Fruit fly (Drosophila melanogaster): ENCODE measurements around the gene CG5151.

The CG5151 gene

dm6 chr3L:16128973-16129745, 35.3 kb downstream of the CG5151 start, which contains the start of gene SsRbeta (continued):
- peak; percentile 59 for TF ChIP-seq CG34224 (GFP tag; IDR thresholded peaks at IDR 0.05; ENCODE audit: partially characterized antibody)
- TF ChIP-seq Ptx1 (GFP tag; IDR thresholded peaks at IDR 0.05): peak; percentile 4; the same call in 1 of the 2 replicates
- TF ChIP-seq CG10274 (GFP tag; optimal IDR thresholded peaks at IDR 0.05): no peak
- peak; percentile 50 for TF ChIP-seq ttk (GFP tag; IDR thresholded peaks at IDR 0.05)
- TF ChIP-seq Hr51 (GFP tag; optimal IDR thresholded peaks at IDR 0.05): peak; percentile 3 to 57
- peak; percentile 63 for TF ChIP-seq Myb (GFP tag; optimal IDR thresholded peaks at IDR 0.05)
- TF ChIP-seq CG4820 (GFP tag; optimal IDR thresholded peaks at IDR 0.05): no peak
- TF ChIP-seq cwo (GFP tag; optimal IDR thresholded peaks at IDR 0.05): no peak
- TF ChIP-seq Jarid2 (GFP tag; optimal IDR thresholded peaks at IDR 0.05): peak; percentile 37
- peak; percentile 79 for TF ChIP-seq CG13287 (GFP tag; IDR thresholded peaks at IDR 0.05; ENCODE audit: partially characterized antibody)
- TF ChIP-seq CG9797 (GFP tag; optimal IDR thresholded peaks at IDR 0.05): peak; percentile 50
- peak; percentile 4; the same call in 1 of the 2 replicates for TF ChIP-seq lmd (GFP tag; IDR thresholded peaks at IDR 0.05)
- peak; percentile 35 for TF ChIP-seq phol (tag; optimal IDR thresholded peaks at IDR 0.05)
- TF ChIP-seq ci (GFP tag; IDR thresholded peaks at IDR 0.05): peak; percentile 83
- no peak for TF ChIP-seq HLH54F (GFP tag; optimal IDR thresholded peaks at IDR 0.05)
- TF ChIP-seq sens (GFP tag): peak; percentile 45
- peak; percentile 69; the same call in 2 of the 3 replicates for TF ChIP-seq Doc3 (GFP tag; IDR thresholded peaks at IDR 0.05; ENCODE audit: partially characterized antibody)
- TF ChIP-seq ATbp (GFP tag; optimal IDR thresholded peaks at IDR 0.05): no peak
- TF ChIP-seq aop (GFP tag; IDR thresholded peaks at IDR 0.05): 0 out of 2 replicates have a peak, but pooled peaks have one; percentile 4
- peak; percentile 81 for TF ChIP-seq CG17361 (GFP tag; IDR thresholded peaks at IDR 0.05)
- TF ChIP-seq CG14860 (GFP tag; IDR thresholded peaks at IDR 0.05; ENCODE audit: partially characterized antibody): peak; percentile 43; the same call in 2 of the 3 replicates
- TF ChIP-seq CG14667 (GFP tag; IDR thresholded peaks at IDR 0.05): peak; percentile 23
- peak; percentile 46 for TF ChIP-seq CoRest (tag; optimal IDR thresholded peaks at IDR 0.05)
- TF ChIP-seq pfk (GFP tag; optimal IDR thresholded peaks at IDR 0.05): no peak
- peak; percentile 69 for TF ChIP-seq CG16813 (GFP tag; IDR thresholded peaks at IDR 0.05; ENCODE audit: partially characterized antibody)
- TF ChIP-seq inv (GFP tag; IDR thresholded peaks at IDR 0.05; ENCODE audit: partially characterized antibody): peak; percentile 64; the same call in 1 of the 2 replicates
- no peak for TF ChIP-seq CG1602 (GFP tag; optimal IDR thresholded peaks at IDR 0.05)
- TF ChIP-seq PHDP (tag; optimal IDR thresholded peaks at IDR 0.05): peak; percentile 7
- TF ChIP-seq run (tag; optimal IDR thresholded peaks at IDR 0.05): no peak
- TF ChIP-seq esg (GFP tag; conservative IDR thresholded peaks at IDR 0.05): peak; percentile 41
- peak; percentile 48; the same call in 1 of the 2 replicates for TF ChIP-seq CG32772 (GFP tag; IDR thresholded peaks at IDR 0.05)
- peak; percentile 28 for TF ChIP-seq kay (GFP tag; optimal IDR thresholded peaks at IDR 0.05)
- TF ChIP-seq so (GFP tag; IDR thresholded peaks at IDR 0.05): no peak
- TF ChIP-seq CG4730 (GFP tag; IDR thresholded peaks at IDR 0.05): peak; percentile 37
- TF ChIP-seq CG5245 (GFP tag; optimal IDR thresholded peaks at IDR 0.05): no peak
- TF ChIP-seq gro (GFP tag; optimal IDR thresholded peaks at IDR 0.05): peak; percentile 43
- peak; percentile 61 for TF ChIP-seq Sry-β (GFP tag; optimal IDR thresholded peaks at IDR 0.05)
- peak; percentile 55 for TF ChIP-seq stc (GFP tag; IDR thresholded peaks at IDR 0.05)
- no peak for TF ChIP-seq Hr3 (GFP tag; optimal IDR thresholded peaks at IDR 0.05)
- TF ChIP-seq CG4707 (GFP tag; optimal IDR thresholded peaks at IDR 0.05): peak; percentile 41
- TF ChIP-seq CG4360 (GFP tag; IDR thresholded peaks at IDR 0.05): no peak
- TF ChIP-seq CG10543 (GFP tag; optimal IDR thresholded peaks at IDR 0.05): peak; percentile 54
- peak; percentile 72 for TF ChIP-seq Scr (GFP tag; IDR thresholded peaks at IDR 0.05; ENCODE audit: partially characterized antibody)
- peak; percentile 43 for TF ChIP-seq CG13624 (GFP tag; optimal IDR thresholded peaks at IDR 0.05)
- peak; percentile 60; the same call in 2 of the 3 replicates for TF ChIP-seq CG11695 (GFP tag; IDR thresholded peaks at IDR 0.05)
- peak; percentile 46 for TF ChIP-seq Rx (GFP tag; IDR thresholded peaks at IDR 0.05)
- TF ChIP-seq HLH3B (GFP tag; IDR thresholded peaks at IDR 0.05): peak; percentile 51
- peak; percentile 78; the same call in 1 of the 2 replicates for TF ChIP-seq CG42726 (GFP tag; IDR thresholded peaks at IDR 0.05; ENCODE audit: partially characterized antibody)
